Fruit fly (Drosophila melanogaster) whole organism, adult: ENCODE results near the gene CG45101.

Experiments used
- CG11617 ChIP-seq: fragments of 200-800 bp; sonication (Bioruptor generic); optimal IDR thresholded peaks from 2 replicates; lab custom pipeline; 2017; ENCODE audit warnings: mild to moderate bottlenecking, missing biosample characterization, missing genetic modification reagents, missing genetic modification characterization
- CG12768 ChIP-seq: fragments of 200-800 bp; sonication (Bioruptor generic); optimal IDR thresholded peaks from 2 replicates; lab custom pipeline; 2017; ENCODE audit warnings: missing biosample characterization, missing genetic modification characterization, mild to moderate bottlenecking, moderate library complexity, missing genetic modification reagents
- CG14711 ChIP-seq: fragments of 200-800 bp; sonication (Bioruptor generic); optimal IDR thresholded peaks from 2 replicates; lab custom pipeline; 2018; ENCODE audit warnings: missing biosample characterization, mild to moderate bottlenecking, missing genetic modification characterization, moderate library complexity
- CG1620 ChIP-seq: fragments of 200-800 bp; sonication (Bioruptor generic); optimal IDR thresholded peaks from 2 replicates; lab custom pipeline; 2016; ENCODE audit warnings: missing biosample characterization, missing genetic modification characterization
- CG33017 ChIP-seq: fragments of 200-800 bp; sonication (Bioruptor generic); optimal IDR thresholded peaks from 2 replicates; lab custom pipeline; 2018; ENCODE audit warnings: missing biosample characterization, mild to moderate bottlenecking, missing genetic modification characterization, moderate library complexity
- CG5204 ChIP-seq: fragments of 200-800 bp; sonication (Bioruptor generic); optimal IDR thresholded peaks from 2 replicates; lab custom pipeline; 2016; ENCODE audit warnings: missing biosample characterization, missing genetic modification characterization
- CG7045 ChIP-seq: fragments of 200-800 bp; sonication (Bioruptor generic); optimal IDR thresholded peaks from 2 replicates; lab custom pipeline; 2017; ENCODE audit warnings: missing biosample characterization, mild to moderate bottlenecking, missing genetic modification characterization
- CG7101 ChIP-seq: fragments of 200-800 bp; sonication (Bioruptor generic); optimal IDR thresholded peaks from 2 replicates; lab custom pipeline; 2018; ENCODE audit warnings: missing biosample characterization, mild to moderate bottlenecking, missing genetic modification characterization, moderate library complexity
- Clk ChIP-seq: fragments of 200-800 bp; sonication (Bioruptor generic); optimal IDR thresholded peaks from 2 replicates; lab custom pipeline; 2017; ENCODE audit warnings: missing biosample characterization, missing genetic modification characterization
- Crg-1 ChIP-seq: fragments of 200-800 bp; sonication (Bioruptor generic); optimal IDR thresholded peaks from 2 replicates; lab custom pipeline; 2016; ENCODE audit warnings: missing biosample characterization, missing genetic modification characterization
- Hr96 ChIP-seq: fragments of 200-800 bp; sonication (Bioruptor generic); optimal IDR thresholded peaks from 2 replicates; lab custom pipeline; 2016; ENCODE audit warnings: missing biosample characterization, missing genetic modification characterization
- Mnt ChIP-seq: fragments of 200-800 bp; sonication (Bioruptor generic); optimal IDR thresholded peaks from 2 replicates; lab custom pipeline; 2016; ENCODE audit warnings: missing biosample characterization, mild to moderate bottlenecking, missing genetic modification characterization
- bab1 ChIP-seq: fragments of 200-800 bp; sonication (Bioruptor generic); optimal IDR thresholded peaks from 3 replicates; lab custom pipeline; 2019; ENCODE audit warnings: missing biosample characterization, mild to moderate bottlenecking, missing genetic modification characterization, moderate library complexity
- cic ChIP-seq: fragments of 200-800 bp; sonication (Bioruptor generic); optimal IDR thresholded peaks from 2 replicates; lab custom pipeline; 2017; ENCODE audit warnings: missing biosample characterization, mild to moderate bottlenecking, missing genetic modification characterization, moderate library complexity
- cnc ChIP-seq, 2 experiments: fragments of >200 bp; optimal IDR thresholded peaks; 2 replicates each; lab custom pipeline; 2017
- kay ChIP-seq: fragments of 200-800 bp; sonication (Bioruptor generic); peaks from one replicate; lab custom pipeline; 2016; ENCODE audit warnings: missing biosample characterization, missing genetic modification characterization, borderline replicate concordance
- ovo ChIP-seq: fragments of 200-800 bp; sonication (Bioruptor generic); optimal IDR thresholded peaks from 2 replicates; lab custom pipeline; 2016; ENCODE audit warnings: missing biosample characterization, missing genetic modification characterization
- pad ChIP-seq: fragments of 200-800 bp; sonication (Bioruptor generic); optimal IDR thresholded peaks from 3 replicates; lab custom pipeline; 2017; ENCODE audit warnings: missing biosample characterization, missing genetic modification characterization, mild to moderate bottlenecking, moderate library complexity, missing genetic modification reagents
- tj ChIP-seq: fragments of 200-800 bp; sonication (Bioruptor generic); optimal IDR thresholded peaks from 3 replicates; lab custom pipeline; 2017; ENCODE audit warnings: missing biosample characterization, mild to moderate bottlenecking, missing genetic modification characterization, moderate library complexity
- toe ChIP-seq: fragments of 200-800 bp; sonication (Bioruptor generic); optimal IDR thresholded peaks from 2 replicates; lab custom pipeline; 2016; ENCODE audit warnings: missing biosample characterization, missing genetic modification characterization

CG45101 gene

DNA sequence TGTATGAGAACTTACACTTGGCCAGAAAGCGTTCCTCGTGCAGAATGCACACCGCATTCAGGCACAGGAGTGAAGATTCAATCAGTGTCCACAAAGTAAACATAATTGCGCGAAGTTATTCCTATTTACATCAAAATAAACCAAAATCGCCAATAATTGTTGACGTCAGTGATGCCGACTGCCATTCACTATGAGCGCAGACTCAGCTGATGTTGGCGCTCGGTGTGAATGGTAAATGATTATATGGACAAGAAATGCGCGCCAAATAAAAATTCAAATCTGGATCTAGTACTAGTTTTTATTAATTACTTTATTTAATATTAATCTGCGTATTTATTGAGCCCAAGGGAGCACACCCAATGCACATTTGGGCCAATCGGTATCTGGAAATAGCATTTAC lies 2.4 kb upstream of the CG45101 start, which contains the start of gene CG32069:
CG32069 (minus strand) TSS at position 174 of the 400 bp plus-strand sequence.
- TF ChIP-seq CG12768: no peak
- no peak for TF ChIP-seq ovo (GFP tag; lab: Kevin White, UChicago)
- TF ChIP-seq kay (GFP tag; lab: Kevin White, UChicago): no peak
- no peak for TF ChIP-seq CG1620 (GFP tag; lab: Kevin White, UChicago)
- TF ChIP-seq Mnt (GFP tag; lab: Kevin White, UChicago): peak; percentile 1
- TF ChIP-seq Clk (GFP tag; lab: Kevin White, UChicago): no peak
- TF ChIP-seq CG5204 (GFP tag; lab: Kevin White, UChicago): no peak
- no peak for TF ChIP-seq cnc (optimal IDR thresholded peaks at IDR 0.05; lab: Kevin White, UChicago)
- TF ChIP-seq CG11617 (GFP tag; lab: Kevin White, UChicago): no peak
- TF ChIP-seq CG7101 (tag; lab: Kevin White, UChicago): no peak
- TF ChIP-seq tj: peak; percentile 11
- no peak for TF ChIP-seq CG14711
- no peak for TF ChIP-seq cic
- no peak for TF ChIP-seq CG7045 (GFP tag; lab: Kevin White, UChicago)
- peak; percentile 19 for TF ChIP-seq bab1 (GFP tag; lab: Kevin White, UChicago)

dm6 chr3L:11065850-11066249 lies 1.1 kb downstream of the CG45101 start:
- TF ChIP-seq cic (peak; percentile 18), cnc (optimal IDR thresholded peaks at IDR 0.05; lab: Kevin White, UChicago) (no peak)

- peak; percentile 29 for TF ChIP-seq Mnt (GFP tag; lab: Kevin White, UChicago)
- no peak for TF ChIP-seq CG11617 (GFP tag; lab: Kevin White, UChicago)
- no peak for TF ChIP-seq tj
These were observed 5.0 kb downstream of the CG45101 start, which contains the start of gene CG6310 for dm6 chr3L:11069764-11070163. Gene CG6310, minus strand, starts transcription at chr3L:11069864.

DNA sequence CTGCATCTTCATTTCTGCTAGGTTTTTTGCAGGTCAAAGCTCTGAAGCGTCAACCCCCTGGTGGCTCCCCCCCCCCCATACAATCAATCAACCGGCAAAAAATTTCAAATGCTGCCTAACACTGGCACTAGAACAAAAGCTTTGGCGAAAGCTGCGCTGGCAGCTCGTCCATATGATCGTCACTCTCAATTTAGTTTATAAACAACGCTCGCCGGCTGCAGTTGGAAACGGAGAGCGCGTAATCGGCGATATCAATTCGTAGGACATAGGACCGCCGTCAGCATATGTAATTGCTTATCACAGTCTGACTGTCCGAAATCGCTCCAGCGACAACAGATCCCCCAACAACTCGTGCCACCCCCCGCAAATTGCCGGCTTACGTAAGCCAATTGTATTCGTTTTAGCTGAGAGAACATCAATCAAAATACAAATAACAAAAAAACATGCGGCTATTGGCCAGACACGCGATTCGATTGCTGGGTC lies 5.6 kb downstream of the CG45101 start, which contains the start of gene Mocs1:
Mocs1 (plus strand) TSS at position 155 of the 483 bp plus-strand sequence.
- TF ChIP-seq CG11617 (GFP tag; lab: Kevin White, UChicago) (peak; percentile 36), CG33017 (tag; lab: Kevin White, UChicago) (peak; percentile 22), Mnt (GFP tag; lab: Kevin White, UChicago) (peak; percentile 89), cnc (optimal IDR thresholded peaks at IDR 0.05; lab: Kevin White, UChicago) (no peak), Crg-1 (peak; percentile 48), CG5204 (GFP tag; lab: Kevin White, UChicago) (no peak), CG12768 (peak; percentile 70), CG14711 (peak; percentile 43), toe (no peak), CG7101 (tag; lab: Kevin White, UChicago) (peak; percentile 63), bab1 (GFP tag; lab: Kevin White, UChicago) (peak; percentile 13), pad (peak; percentile 46), tj (peak; percentile 98), Hr96 (GFP tag; lab: Kevin White, UChicago) (no peak), kay (GFP tag; lab: Kevin White, UChicago) (no peak), Clk (GFP tag; lab: Kevin White, UChicago) (no peak), cic (peak; percentile 79), CG1620 (GFP tag; lab: Kevin White, UChicago) (no peak), ovo (GFP tag; lab: Kevin White, UChicago) (peak; percentile 56), CG7045 (GFP tag; lab: Kevin White, UChicago) (peak; percentile 23)

dm6 chr3L:11071057-11071456 lies 6.3 kb downstream of the CG45101 start:
- TF ChIP-seq bab1 (GFP tag; lab: Kevin White, UChicago) (no peak), Crg-1 (no peak), Hr96 (GFP tag; lab: Kevin White, UChicago) (no peak), tj (no peak), kay (GFP tag; lab: Kevin White, UChicago) (no peak), CG5204 (GFP tag; lab: Kevin White, UChicago) (no peak), cic (no peak), toe (no peak), CG7101 (tag; lab: Kevin White, UChicago) (no peak), CG33017 (tag; lab: Kevin White, UChicago) (no peak), CG11617 (GFP tag; lab: Kevin White, UChicago) (no peak), Clk (GFP tag; lab: Kevin White, UChicago) (no peak), CG14711 (no peak), ovo (GFP tag; lab: Kevin White, UChicago) (no peak), CG7045 (GFP tag; lab: Kevin White, UChicago) (no peak), CG12768 (no peak), pad (no peak), CG1620 (GFP tag; lab: Kevin White, UChicago) (no peak), Mnt (GFP tag; lab: Kevin White, UChicago) (no peak), cnc (optimal IDR thresholded peaks at IDR 0.05; lab: Kevin White, UChicago) (no peak)

- TF ChIP-seq CG33017 (tag; lab: Kevin White, UChicago) (peak; percentile 39), toe (no peak), CG14711 (peak; percentile 34), CG7101 (tag; lab: Kevin White, UChicago) (peak; percentile 66), ovo (GFP tag; lab: Kevin White, UChicago) (peak; percentile 43), CG11617 (GFP tag; lab: Kevin White, UChicago) (peak; percentile 52), Mnt (GFP tag; lab: Kevin White, UChicago) (peak; percentile 92), CG5204 (GFP tag; lab: Kevin White, UChicago) (no peak), bab1 (GFP tag; lab: Kevin White, UChicago) (peak; percentile 35)
These were observed 9.5 kb downstream of the CG45101 start, which contains the start of the genes Pfdn2 and Noc1 for dm6 chr3L:11074043-11074853. Gene Pfdn2, minus strand, starts transcription at chr3L:11074388. Gene Noc1, plus strand, starts transcription at chr3L:11074769.
